Fruit fly (Drosophila melanogaster): ENCODE measurements around the gene Arp5.

The Arp5 gene

dm6 chr3R:18188702-18189125 lies 3.4 kb downstream of the Arp5 start, which contains the start of the genes CG12321 and MED17 (continued):
- TF ChIP-seq toy (GFP tag; IDR thresholded peaks at IDR 0.05) (peak; percentile 43; the same call in 1 of the 2 replicates), gro (GFP tag; optimal IDR thresholded peaks at IDR 0.05) (no peak), Camta (GFP tag; optimal IDR thresholded peaks at IDR 0.05) (no peak), hb (GFP tag; IDR thresholded peaks at IDR 0.05; ENCODE audit: partially characterized antibody) (no peak), slbo (GFP tag; IDR thresholded peaks at IDR 0.05) (peak; percentile 97), ap (GFP tag; IDR thresholded peaks at IDR 0.05) (peak; percentile 77), NK7.1 (GFP tag; optimal IDR thresholded peaks at IDR 0.05) (no peak), CG15601 (tag; optimal IDR thresholded peaks at IDR 0.05) (peak; percentile 81), peb (GFP tag; IDR thresholded peaks at IDR 0.05) (peak; percentile 74), CG12104 (GFP tag; optimal IDR thresholded peaks at IDR 0.05) (peak; percentile 88), nerfin-2 (GFP tag; IDR thresholded peaks at IDR 0.05; ENCODE audit: partially characterized antibody) (no peak), nerfin-1 (tag; optimal IDR thresholded peaks at IDR 0.05) (peak; percentile 65), ci (GFP tag; IDR thresholded peaks at IDR 0.05) (no peak; the same call in 1 of the 3 replicates), ERR (GFP tag; optimal IDR thresholded peaks at IDR 0.05) (peak; percentile 35), CG8359 (GFP tag; optimal IDR thresholded peaks at IDR 0.05; ENCODE audit: borderline replicate concordance) (peak; percentile 46), CG7928 (GFP tag; optimal IDR thresholded peaks at IDR 0.05) (peak; percentile 69), D19A (tag; optimal IDR thresholded peaks at IDR 0.05) (peak; percentile 76), CG2116 (GFP tag; optimal IDR thresholded peaks at IDR 0.05) (peak; percentile 80), ssp (GFP tag; IDR thresholded peaks at IDR 0.05) (peak; percentile 87), CG2120 (GFP tag; optimal IDR thresholded peaks at IDR 0.05) (peak; percentile 91), H15 (GFP tag; IDR thresholded peaks at IDR 0.05) (peak; percentile 72; the same call in 2 of the 3 replicates), salm (tag; optimal IDR thresholded peaks at IDR 0.05) (no peak), Chrac-16 (GFP tag; optimal IDR thresholded peaks at IDR 0.05) (peak; percentile 92), pros (GFP tag; optimal IDR thresholded peaks at IDR 0.05) (no peak), run (tag; optimal IDR thresholded peaks at IDR 0.05) (no peak), ro (GFP tag; IDR thresholded peaks at IDR 0.05) (peak; percentile 67), CG33557 (GFP tag; optimal IDR thresholded peaks at IDR 0.05) (peak; percentile 72), CG6854 (GFP tag; optimal IDR thresholded peaks at IDR 0.05) (peak; percentile 61), CG14014 (GFP tag; IDR thresholded peaks at IDR 0.05) (peak; percentile 87), mam (GFP tag; optimal IDR thresholded peaks at IDR 0.05) (peak; percentile 70), Meics (GFP tag; optimal IDR thresholded peaks at IDR 0.05) (peak; percentile 100), phol (tag; optimal IDR thresholded peaks at IDR 0.05) (peak; percentile 94), wek (GFP tag; optimal IDR thresholded peaks at IDR 0.05) (no peak), CG18764 (GFP tag; optimal IDR thresholded peaks at IDR 0.05) (peak; percentile 84), lbe (GFP tag; optimal IDR thresholded peaks at IDR 0.05) (peak; percentile 89), row (GFP tag; IDR thresholded peaks at IDR 0.05) (peak; percentile 88), disco-r (GFP tag; optimal IDR thresholded peaks at IDR 0.05) (no peak), CG18262 (tag; optimal IDR thresholded peaks at IDR 0.05) (peak; percentile 90), CG8281 (tag; optimal IDR thresholded peaks at IDR 0.05) (peak; percentile 60), CG11695 (GFP tag; IDR thresholded peaks at IDR 0.05) (peak; percentile 70), CG4707 (GFP tag; optimal IDR thresholded peaks at IDR 0.05) (no peak), Gug (GFP tag; IDR thresholded peaks at IDR 0.05) (peak; percentile 80), gsb-n (tag; optimal IDR thresholded peaks at IDR 0.05) (peak; percentile 70), CG16863 (GFP tag; optimal IDR thresholded peaks at IDR 0.05) (peak; percentile 66), Dll (GFP tag; IDR thresholded peaks at IDR 0.05; ENCODE audit: partially characterized antibody) (0 out of 4 replicates have a peak, but pooled peaks have one; percentile 45), cad (GFP tag; optimal IDR thresholded peaks at IDR 0.05) (no peak), tgo (GFP tag; IDR thresholded peaks at IDR 0.05) (peak; percentile 89), usp (GFP tag; optimal IDR thresholded peaks at IDR 0.05) (no peak), wor (GFP tag; IDR thresholded peaks at IDR 0.05) (peak; percentile 85), Mes4 (GFP tag; optimal IDR thresholded peaks at IDR 0.05) (peak; percentile 33), Scr (GFP tag; IDR thresholded peaks at IDR 0.05; ENCODE audit: partially characterized antibody) (0 out of 2 replicates have a peak, but pooled peaks have one; percentile 16)
